Fruit fly (Drosophila melanogaster) whole organism, embryonic: Measurements from ENCODE around the gene CG42296.

Source experiments
- Antp ChIP-seq: fragments of 200-800 bp; sonication (Bioruptor generic); optimal IDR thresholded peaks from 3 replicates; lab custom pipeline; 2016; ENCODE audit warnings: missing biosample characterization, missing genetic modification characterization
- Atf-2 ChIP-seq: fragments of 200-800 bp; sonication (Bioruptor generic); optimal IDR thresholded peaks from 2 replicates; lab custom pipeline; 2016; ENCODE audit warnings: missing biosample characterization, missing genetic modification characterization
- Bdp1 ChIP-seq: fragments of 200-800 bp; sonication (Bioruptor generic); optimal IDR thresholded peaks from 3 replicates; lab custom pipeline; 2016; ENCODE audit warnings: missing biosample characterization, missing genetic modification characterization
- Bgb ChIP-seq: fragments of 200-800 bp; sonication (Bioruptor generic); IDR thresholded peaks from 2 replicates; pipeline ENCODE4 v1.3.6; 2022; ENCODE audit warnings: missing biosample characterization, missing genetic modification characterization; ENCODE audit not compliant: partially characterized antibody
- CG10366 ChIP-seq: fragments of 200-800 bp; sonication (Bioruptor generic); IDR thresholded peaks from 2 replicates; pipeline ENCODE4 v1.3.6; 2022; ENCODE audit warnings: missing biosample characterization, missing genetic modification characterization
- CG10431 ChIP-seq: fragments of 200-800 bp; sonication (Bioruptor generic); optimal IDR thresholded peaks from 3 replicates; lab custom pipeline; 2018; ENCODE audit warnings: missing biosample characterization, mild to moderate bottlenecking, missing genetic modification characterization
- CG12071 ChIP-seq: fragments of 200-800 bp; sonication (Bioruptor generic); optimal IDR thresholded peaks from 3 replicates; lab custom pipeline; 2018; ENCODE audit warnings: missing biosample characterization, mild to moderate bottlenecking, missing genetic modification characterization
- CG13424 ChIP-seq: fragments of 200-800 bp; sonication (Bioruptor generic); optimal IDR thresholded peaks from 2 replicates; lab custom pipeline; 2019; ENCODE audit warnings: missing biosample characterization, mild to moderate bottlenecking, missing genetic modification characterization, moderate library complexity
- CG13624 ChIP-seq: fragments of 200-800 bp; sonication (Bioruptor generic); optimal IDR thresholded peaks from 2 replicates; lab custom pipeline; 2016; ENCODE audit warnings: missing biosample characterization, missing genetic modification characterization
- CG13775 ChIP-seq: fragments of 200-800 bp; sonication (Bioruptor generic); optimal IDR thresholded peaks from 3 replicates; lab custom pipeline; 2017; ENCODE audit warnings: missing biosample characterization, mild to moderate bottlenecking, missing genetic modification characterization
- CG16863 ChIP-seq: fragments of 200-800 bp; sonication (Bioruptor generic); optimal IDR thresholded peaks from 3 replicates; lab custom pipeline; 2016; ENCODE audit warnings: missing biosample characterization, missing genetic modification characterization
- CG17359 ChIP-seq: fragments of 200-800 bp; sonication (Bioruptor generic); optimal IDR thresholded peaks from 3 replicates; lab custom pipeline; 2018; ENCODE audit warnings: missing biosample characterization, mild to moderate bottlenecking, missing genetic modification characterization, moderate library complexity
- CG17361 ChIP-seq: fragments of 200-800 bp; sonication (Bioruptor generic); IDR thresholded peaks from 3 replicates; pipeline ENCODE4 v1.3.6; 2022; ENCODE audit warnings: missing biosample characterization, missing genetic modification characterization
- CG3995 ChIP-seq: fragments of 200-800 bp; sonication (Bioruptor generic); optimal IDR thresholded peaks from 3 replicates; lab custom pipeline; 2016; ENCODE audit warnings: missing biosample characterization, missing genetic modification characterization
- CG4820 ChIP-seq: fragments of 200-800 bp; sonication (Bioruptor generic); optimal IDR thresholded peaks from 3 replicates; lab custom pipeline; 2016; ENCODE audit warnings: missing biosample characterization, missing genetic modification characterization
- CG6654 ChIP-seq: fragments of 200-800 bp; sonication (Bioruptor generic); optimal IDR thresholded peaks from 2 replicates; lab custom pipeline; 2017; ENCODE audit warnings: missing biosample characterization, mild to moderate bottlenecking, missing genetic modification characterization
- CG7556 ChIP-seq: fragments of 200-800 bp; sonication (Bioruptor generic); optimal IDR thresholded peaks from 2 replicates; lab custom pipeline; 2017; ENCODE audit warnings: missing biosample characterization, mild to moderate bottlenecking, missing genetic modification characterization
- CG7839 ChIP-seq: fragments of 200-800 bp; sonication (Bioruptor generic); optimal IDR thresholded peaks from 3 replicates; lab custom pipeline; 2018; ENCODE audit warnings: missing biosample characterization, mild to moderate bottlenecking, missing genetic modification characterization, moderate library complexity
- CG7928 ChIP-seq: fragments of 200-800 bp; sonication (Bioruptor generic); optimal IDR thresholded peaks from 2 replicates; lab custom pipeline; 2017; ENCODE audit warnings: missing biosample characterization, mild to moderate bottlenecking, missing genetic modification characterization
- CG8290 ChIP-seq, 3 experiments: fragments of 200-800 bp; sonication (Bioruptor generic); optimal IDR thresholded peaks; 2 replicates each; lab custom pipeline; 2016 to 2019; ENCODE audit warnings: missing biosample characterization in 3 of 3, missing genetic modification characterization in 3 of 3, mild to moderate bottlenecking in 2 of 3, moderate library complexity in 1 of 3
- CG9609 ChIP-seq: fragments of 200-800 bp; sonication (Bioruptor generic); optimal IDR thresholded peaks from 3 replicates; lab custom pipeline; 2016; ENCODE audit warnings: missing biosample characterization, missing genetic modification characterization
- Camta ChIP-seq: fragments of 200-800 bp; sonication (Bioruptor generic); optimal IDR thresholded peaks from 2 replicates; lab custom pipeline; 2016; ENCODE audit warnings: missing biosample characterization, missing genetic modification characterization
- CkIIα-i1 ChIP-seq: fragments of 200-800 bp; sonication (Bioruptor generic); IDR thresholded peaks from 2 replicates; pipeline ENCODE4 v1.3.6; 2022; ENCODE audit warnings: missing biosample characterization, missing genetic modification characterization
- CrebB ChIP-seq: fragments of 200-800 bp; sonication (Bioruptor generic); optimal IDR thresholded peaks from 3 replicates; lab custom pipeline; 2018; ENCODE audit warnings: missing biosample characterization, mild to moderate bottlenecking, missing genetic modification characterization
- E2f2 ChIP-seq: fragments of 200-800 bp; sonication (Bioruptor generic); IDR thresholded peaks from 2 replicates; pipeline ENCODE4 v1.3.6; 2022; ENCODE audit warnings: missing biosample characterization, missing genetic modification characterization
- Hand ChIP-seq: fragments of 200-800 bp; sonication (Bioruptor generic); optimal IDR thresholded peaks from 2 replicates; lab custom pipeline; 2017; ENCODE audit warnings: mild to moderate bottlenecking, missing biosample characterization, missing genetic modification reagents, missing genetic modification characterization
- Lpt ChIP-seq: fragments of >200 bp; optimal IDR thresholded peaks from 2 replicates; lab custom pipeline; 2018; ENCODE audit warnings: missing biosample characterization, missing genetic modification characterization
- Nf-YC ChIP-seq: fragments of 200-800 bp; optimal IDR thresholded peaks from 3 replicates; lab custom pipeline; 2019; ENCODE audit warnings: missing biosample characterization, mild to moderate bottlenecking, missing genetic modification characterization, moderate library complexity
- NfI ChIP-seq: fragments of 200-800 bp; sonication (Bioruptor generic); optimal IDR thresholded peaks from 3 replicates; lab custom pipeline; 2018; ENCODE audit warnings: missing biosample characterization, mild to moderate bottlenecking, missing genetic modification characterization, moderate library complexity
- Opbp ChIP-seq: fragments of 200-800 bp; sonication (Bioruptor generic); IDR thresholded peaks from 3 replicates; pipeline ENCODE4 v1.3.6; 2022; ENCODE audit warnings: missing biosample characterization, missing genetic modification characterization; ENCODE audit not compliant: partially characterized antibody
- ara ChIP-seq: fragments of 200-800 bp; sonication (Bioruptor generic); IDR thresholded peaks from 2 replicates; pipeline ENCODE4 v1.3.6; 2022; ENCODE audit warnings: missing biosample characterization, missing genetic modification characterization
- cas ChIP-seq: fragments of 200-800 bp; sonication (Bioruptor generic); IDR thresholded peaks from 2 replicates; pipeline ENCODE4 v1.3.6; 2022; ENCODE audit warnings: missing biosample characterization, missing genetic modification characterization
- cwo ChIP-seq: fragments of 200-800 bp; sonication (Bioruptor generic); optimal IDR thresholded peaks from 3 replicates; lab custom pipeline; 2017; ENCODE audit warnings: missing biosample characterization, missing genetic modification characterization, mild to moderate bottlenecking, moderate library complexity, missing genetic modification reagents
- eve ChIP-seq, 2 experiments: fragments of >200 bp; optimal IDR thresholded peaks; 2 replicates each; lab custom pipeline; 2017; ENCODE audit warnings: missing biosample characterization in 2 of 2, missing genetic modification characterization in 2 of 2
- ewg ChIP-seq: fragments of 200-800 bp; sonication (Bioruptor generic); optimal IDR thresholded peaks from 3 replicates; lab custom pipeline; 2017; ENCODE audit warnings: mild to moderate bottlenecking, missing biosample characterization, missing genetic modification reagents, missing genetic modification characterization
- gcm2 ChIP-seq: fragments of 200-800 bp; sonication (Bioruptor generic); optimal IDR thresholded peaks from 2 replicates; lab custom pipeline; 2016; ENCODE audit warnings: missing biosample characterization, missing genetic modification characterization
- gsb ChIP-seq: fragments of 200-800 bp; sonication (Bioruptor generic); IDR thresholded peaks from 2 replicates; pipeline ENCODE4 v1.3.6; 2022; ENCODE audit warnings: missing biosample characterization, missing genetic modification characterization
- gsb-n ChIP-seq: fragments of 200-800 bp; sonication (Bioruptor generic); optimal IDR thresholded peaks from 3 replicates; lab custom pipeline; 2018; ENCODE audit warnings: missing biosample characterization, mild to moderate bottlenecking, missing genetic modification characterization
- gt ChIP-seq: fragments of 200-800 bp; sonication (Bioruptor generic); IDR thresholded peaks from 2 replicates; pipeline ENCODE4 v1.3.6; 2022; ENCODE audit warnings: missing biosample characterization, missing genetic modification characterization
- hkb ChIP-seq, 2 experiments: fragments of 200-800 bp in 1 of 2; fragments of >200 bp in 1 of 2; sonication (Bioruptor generic) in 1 of 2; IDR thresholded peaks in 1 of 2; optimal IDR thresholded peaks in 1 of 2; 2 replicates each; pipeline versions ENCODE4 v1.3.6 to Lab custom; 2017 to 2022; ENCODE audit warnings: missing biosample characterization in 1 of 2, missing genetic modification characterization in 1 of 2
- jigr1 ChIP-seq: fragments of 200-800 bp; sonication (Bioruptor generic); IDR thresholded peaks from 3 replicates; pipeline ENCODE4 v1.3.6; 2022; ENCODE audit warnings: missing biosample characterization, missing genetic modification characterization
- lilli ChIP-seq: fragments of 200-800 bp; sonication (Bioruptor generic); optimal IDR thresholded peaks from 3 replicates; lab custom pipeline; 2016; ENCODE audit warnings: missing biosample characterization, missing genetic modification characterization
- pho ChIP-seq: fragments of 200-800 bp; sonication (Bioruptor generic); optimal IDR thresholded peaks from 2 replicates; lab custom pipeline; 2016; ENCODE audit warnings: missing biosample characterization, missing genetic modification characterization
- pnt ChIP-seq: fragments of 200-800 bp; sonication (Bioruptor generic); optimal IDR thresholded peaks from 3 replicates; lab custom pipeline; 2016; ENCODE audit warnings: missing biosample characterization, missing genetic modification characterization
- stwl ChIP-seq: fragments of 200-800 bp; sonication (Bioruptor generic); optimal IDR thresholded peaks from 3 replicates; lab custom pipeline; 2018; ENCODE audit warnings: missing biosample characterization, mild to moderate bottlenecking, missing genetic modification characterization, moderate library complexity
- tgo ChIP-seq: fragments of 200-800 bp; sonication (Bioruptor generic); IDR thresholded peaks from 3 replicates; pipeline ENCODE4 v1.3.6; 2022; ENCODE audit warnings: missing biosample characterization, missing genetic modification characterization
- tx ChIP-seq: fragments of 200-800 bp; sonication (Bioruptor generic); optimal IDR thresholded peaks from 2 replicates; lab custom pipeline; 2016; ENCODE audit warnings: missing biosample characterization, missing genetic modification characterization
- zen ChIP-seq: fragments of 200-800 bp; sonication (Bioruptor generic); optimal IDR thresholded peaks from 3 replicates; lab custom pipeline; 2018; ENCODE audit warnings: missing biosample characterization, mild to moderate bottlenecking, missing genetic modification characterization, moderate library complexity

CG42296 gene

DNA sequence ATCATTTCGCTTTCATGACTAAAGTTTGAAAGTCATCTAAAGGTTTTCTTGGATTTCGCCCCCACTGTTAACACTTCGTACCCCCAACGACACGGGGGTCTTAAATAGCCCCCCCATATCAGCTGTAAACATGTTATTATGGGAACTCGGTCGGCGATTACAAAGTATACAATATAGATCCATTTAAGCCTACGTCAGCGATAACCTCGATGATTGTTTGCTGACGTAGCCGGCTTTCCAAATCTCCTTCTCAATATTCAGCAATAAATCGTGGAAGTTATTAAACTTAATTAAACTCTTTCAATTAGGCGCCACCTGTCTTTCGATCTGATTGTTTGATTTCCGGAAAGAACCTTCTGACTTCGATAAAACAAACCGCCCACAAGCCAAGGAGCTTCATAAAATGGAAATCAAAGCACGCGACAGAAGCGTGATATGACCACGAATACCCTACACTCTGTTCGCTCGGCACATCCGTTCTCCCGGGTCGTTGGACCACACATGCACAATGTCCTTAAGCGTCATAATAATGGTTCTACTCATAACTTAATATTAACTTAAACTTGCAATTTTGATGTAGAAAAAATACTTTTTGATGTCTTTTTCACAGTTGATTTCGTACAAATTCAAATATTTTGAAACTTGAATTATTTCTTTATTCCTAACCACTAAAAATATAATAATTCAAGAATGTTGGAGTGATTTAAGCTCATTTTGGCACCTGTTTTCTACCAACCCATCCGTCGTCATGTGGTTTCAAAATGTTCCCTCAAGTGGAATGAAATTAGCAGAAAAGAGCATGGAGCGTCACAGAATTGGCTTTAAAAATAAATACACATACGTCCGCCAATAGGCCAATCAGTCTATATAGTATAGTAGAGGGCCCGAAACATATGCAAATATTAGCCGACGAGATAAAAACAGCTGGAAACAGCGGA is 49.2 kb downstream of the CG42296 start (continued):
- no peak for TF ChIP-seq Bgb (GFP tag; lab: Robert Waterston, UW)
- peak; percentile 35 for TF ChIP-seq CG10366 (GFP tag; lab: Robert Waterston, UW)
- no peak for TF ChIP-seq ewg
- TF ChIP-seq CG16863: peak; percentile 16
- TF ChIP-seq CG6654 (GFP tag; lab: Kevin White, UChicago): peak; percentile 23
- TF ChIP-seq Bdp1 (GFP tag; lab: Kevin White, UChicago): peak; percentile 4
- peak; percentile 48 for TF ChIP-seq CG13775
- no peak for TF ChIP-seq CG4820
- TF ChIP-seq CG17361: peak; percentile 41; the same call in 1 of the 3 replicates
- TF ChIP-seq eve (GFP tag; optimal IDR thresholded peaks at IDR 0.05; lab: Kevin White, UChicago): no peak
- TF ChIP-seq lilli (GFP tag; lab: Kevin White, UChicago): peak; percentile 72
- peak; percentile 27 for TF ChIP-seq Nf-YC (tag; lab: Kevin White, UChicago)
- TF ChIP-seq gsb-n (tag; lab: Kevin White, UChicago): no peak
- peak; percentile 30 for TF ChIP-seq CG7928 (GFP tag; lab: Kevin White, UChicago)
- peak; percentile 60 for TF ChIP-seq CG7839 (tag; lab: Kevin White, UChicago)
- TF ChIP-seq Opbp (GFP tag; lab: Robert Waterston, UW): no peak
- TF ChIP-seq tx (GFP tag; lab: Kevin White, UChicago): peak; percentile 17
- peak; percentile 57 for TF ChIP-seq NfI (GFP tag; lab: Kevin White, UChicago)
- peak; percentile 41; the same call in 1 of the 3 replicates for TF ChIP-seq tgo
- TF ChIP-seq Camta (GFP tag; lab: Kevin White, UChicago): peak; percentile 2
- peak; percentile 21 for TF ChIP-seq gcm2 (GFP tag; lab: Kevin White, UChicago)
- TF ChIP-seq cwo (GFP tag; lab: Kevin White, UChicago): peak; percentile 95
- no peak for TF ChIP-seq gt
- peak; percentile 48 for TF ChIP-seq pho (GFP tag; lab: Kevin White, UChicago)
- no peak for TF ChIP-seq jigr1 (GFP tag; lab: Robert Waterston, UW)
- TF ChIP-seq CG8290 (GFP tag; optimal IDR thresholded peaks at IDR 0.05; lab: Kevin White, UChicago): no peak
- TF ChIP-seq CG8290 (tag; optimal IDR thresholded peaks at IDR 0.05; lab: Kevin White, UChicago): peak in 1 of 2 experiments; percentile 73
- TF ChIP-seq ara (GFP tag; lab: Robert Waterston, UW): 0 out of 2 replicates have a peak, but pooled peaks have one; percentile 10
- TF ChIP-seq CG13424 (tag; lab: Kevin White, UChicago): peak; percentile 55
- TF ChIP-seq gsb: no peak; the same call in 1 of the 2 replicates
- peak; percentile 68 for TF ChIP-seq CG7556 (GFP tag; lab: Kevin White, UChicago)
- peak; percentile 58 for TF ChIP-seq CG9609
- peak; percentile 42 for TF ChIP-seq Hand (GFP tag; lab: Kevin White, UChicago)
- no peak for TF ChIP-seq stwl (tag; lab: Kevin White, UChicago)
- TF ChIP-seq E2f2: peak; percentile 20; the same call in 1 of the 2 replicates
- peak; percentile 61 for TF ChIP-seq Antp (GFP tag; lab: Kevin White, UChicago)
- TF ChIP-seq zen (tag; lab: Kevin White, UChicago): no peak
- no peak for TF ChIP-seq CrebB (tag; lab: Kevin White, UChicago)
- no peak for TF ChIP-seq CkIIα-i1
- peak; percentile 37 for TF ChIP-seq CG17359 (tag; lab: Kevin White, UChicago)
- no peak for TF ChIP-seq CG10431 (GFP tag; lab: Kevin White, UChicago)
- TF ChIP-seq Lpt (GFP tag; lab: Kevin White, UChicago): no peak
- no peak for TF ChIP-seq CG3995 (GFP tag; lab: Kevin White, UChicago)
- peak; percentile 15 for TF ChIP-seq Atf-2 (GFP tag; lab: Kevin White, UChicago)
- no peak for TF ChIP-seq cas (GFP tag; lab: Robert Waterston, UW)
- TF ChIP-seq CG13624: peak; percentile 45
- TF ChIP-seq CG12071 (GFP tag; lab: Kevin White, UChicago): peak; percentile 27
- no peak for TF ChIP-seq hkb (optimal IDR thresholded peaks at IDR 0.05; lab: Kevin White, UChicago)
- TF ChIP-seq hkb (GFP tag; IDR thresholded peaks at IDR 0.05; lab: Robert Waterston, UW): peak; percentile 70
- no peak for TF ChIP-seq pnt (GFP tag; lab: Kevin White, UChicago)
